Worm (Caenorhabditis elegans) whole organism, early embryonic: ENCODE results near the gene B0310.3.

ENCODE experiments used
- B0310.2 ChIP-seq: sonication (generic microtip); optimal IDR thresholded peaks from 2 replicates; lab custom pipeline; 2016; ENCODE audit warnings: mild to moderate bottlenecking, missing genetic modification characterization, missing compliant biosample characterization
- F13C5.2 ChIP-seq: sonication (generic microtip); optimal IDR thresholded peaks from 2 replicates; lab custom pipeline; 2017; ENCODE audit warnings: mild to moderate bottlenecking, missing genetic modification characterization, inconsistent platforms, missing compliant biosample characterization
- aly-1 ChIP-seq: sonication (generic microtip); optimal IDR thresholded peaks from 2 replicates; lab custom pipeline; 2016; ENCODE audit warnings: missing genetic modification characterization, missing compliant biosample characterization
- ama-1 ChIP-seq: fragments of 150-350 bp; optimal IDR thresholded peaks from 2 replicates; lab custom pipeline; 2014
- ceh-13 ChIP-seq: fragments of 200-800 bp; sonication (Bioruptor generic); optimal IDR thresholded peaks from 2 replicates; lab custom pipeline; 2018; ENCODE audit warnings: mild to moderate bottlenecking, missing genetic modification characterization, missing compliant biosample characterization
- ceh-36 ChIP-seq: sonication (generic microtip); optimal IDR thresholded peaks from 2 replicates; lab custom pipeline; 2016; ENCODE audit warnings: missing genetic modification characterization, inconsistent platforms, missing compliant biosample characterization
- ets-7 ChIP-seq: sonication (generic microtip); optimal IDR thresholded peaks from 2 replicates; lab custom pipeline; 2016; ENCODE audit warnings: missing genotype, missing genetic modification characterization, missing compliant biosample characterization
- flt-1 ChIP-seq: fragments of 200-800 bp; sonication (Bioruptor generic); IDR thresholded peaks from 2 replicates; pipeline ENCODE4 v1.3.6; 2022; ENCODE audit warnings: missing genetic modification characterization, missing compliant biosample characterization
- hmbx-1 ChIP-seq: sonication (generic microtip); optimal IDR thresholded peaks from 2 replicates; lab custom pipeline; 2016; ENCODE audit warnings: mild to moderate bottlenecking, missing genetic modification characterization, missing compliant biosample characterization
- hmg-4 ChIP-seq: fragments of 200-800 bp; sonication (Bioruptor generic); optimal IDR thresholded peaks from 2 replicates; lab custom pipeline; 2018; ENCODE audit warnings: mild to moderate bottlenecking, missing genetic modification characterization, missing compliant biosample characterization
- hnd-1 ChIP-seq: sonication (generic microtip); optimal IDR thresholded peaks from 2 replicates; lab custom pipeline; 2016; ENCODE audit warnings: missing genetic modification characterization, missing compliant biosample characterization
- pes-1 ChIP-seq: fragments of 200-800 bp; sonication (Bioruptor generic); IDR thresholded peaks from 2 replicates; pipeline ENCODE4 v1.3.6; 2022; ENCODE audit warnings: missing genetic modification reagents, missing genetic modification characterization, missing compliant biosample characterization
- scrt-1 ChIP-seq: fragments of 200-800 bp; sonication (Bioruptor generic); IDR thresholded peaks from 2 replicates; pipeline ENCODE4 v1.3.6; 2022; ENCODE audit warnings: missing genetic modification characterization, missing compliant biosample characterization
- sea-1 ChIP-seq: fragments of 200-800 bp; sonication (Bioruptor generic); conservative IDR thresholded peaks from 2 replicates; pipeline ENCODE4 v1.3.6; 2022; ENCODE audit warnings: missing genetic modification characterization, missing compliant biosample characterization
- tbx-11 ChIP-seq: fragments of 200-800 bp; sonication (Bioruptor generic); IDR thresholded peaks from 2 replicates; pipeline ENCODE4 v1.3.6; 2022; ENCODE audit warnings: missing genetic modification characterization, missing compliant biosample characterization
- tbx-37 ChIP-seq: fragments of 200-800 bp; sonication (Bioruptor generic); conservative IDR thresholded peaks from 2 replicates; pipeline ENCODE4 v1.3.6; 2022; ENCODE audit warnings: missing genetic modification reagents, missing genetic modification characterization, missing compliant biosample characterization
- tra-4 ChIP-seq: sonication (generic microtip); optimal IDR thresholded peaks from 2 replicates; lab custom pipeline; 2017; ENCODE audit warnings: missing genetic modification characterization, missing compliant biosample characterization

Gene B0310.3

DNA sequence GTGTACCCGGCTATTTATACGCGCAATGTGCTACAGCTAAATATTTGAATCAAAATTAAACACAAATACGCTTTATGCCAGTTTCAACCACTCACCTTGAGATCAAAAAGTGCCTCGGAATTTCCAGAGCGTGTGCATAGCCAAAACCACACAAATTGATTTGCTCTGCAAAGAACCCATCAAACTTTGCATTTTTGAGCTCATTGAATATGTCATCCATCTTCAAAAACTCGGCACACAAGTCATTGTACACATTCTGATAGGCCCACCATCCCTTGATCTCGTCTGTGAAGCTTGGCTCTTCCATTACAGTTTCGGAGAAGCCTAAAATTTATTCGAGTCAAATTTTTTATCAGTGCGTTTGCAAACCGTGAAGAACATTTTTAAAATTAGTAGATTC, 8.6 kb upstream of the B0310.3 start:
- TF ChIP-seq ceh-36 (no peak), tbx-11 (GFP tag; lab: Robert Waterston, UW) (no peak), sea-1 (no peak), flt-1 (GFP tag; lab: Robert Waterston, UW) (no peak), tbx-37 (GFP tag; lab: Robert Waterston, UW) (no peak), B0310.2 (no peak), ceh-13 (GFP tag; lab: Kevin White, UChicago) (no peak)

DNA sequence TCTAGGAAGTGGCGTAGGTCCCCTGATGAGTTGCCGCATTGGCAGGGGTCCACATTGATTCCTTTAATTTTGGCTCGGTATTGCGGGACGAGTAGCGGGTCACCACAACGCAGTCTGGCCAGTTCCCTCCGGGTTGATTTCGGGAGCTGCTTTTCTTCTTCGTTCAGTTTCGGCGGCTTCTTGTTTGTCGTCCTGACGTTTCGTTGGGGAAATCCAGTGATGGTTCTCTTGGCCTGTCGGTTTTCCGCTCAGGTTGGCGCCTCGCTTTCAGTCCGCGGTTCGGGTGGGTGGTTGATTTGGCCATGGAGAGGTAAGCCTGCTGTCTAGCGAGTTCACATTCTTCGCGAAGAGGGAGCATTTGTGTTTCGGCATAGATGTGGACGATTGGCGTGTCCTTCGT, 8.0 kb upstream of the B0310.3 start:
- no peak for TF ChIP-seq hmg-4 (GFP tag; lab: Kevin White, UChicago)

DNA sequence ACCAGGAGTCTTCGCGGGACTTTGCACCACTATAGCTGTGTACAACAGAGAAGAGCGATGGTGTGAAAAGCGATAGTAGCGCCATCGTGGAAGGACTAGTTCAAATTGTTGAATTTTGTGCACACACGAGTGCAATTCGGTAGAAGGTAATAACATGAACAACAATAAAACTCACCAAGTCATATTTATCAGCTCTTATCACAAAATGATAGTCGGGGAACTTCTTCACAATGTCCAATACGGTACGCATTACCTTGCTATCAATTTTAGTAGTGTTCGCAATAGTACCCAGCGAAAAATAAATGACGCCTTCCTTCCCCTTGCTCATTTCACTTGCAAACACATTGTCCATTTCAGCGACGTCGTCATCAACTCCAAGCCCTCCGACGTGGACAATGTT, 6.9 kb upstream of the B0310.3 start:
- TF ChIP-seq hmbx-1 = no peak
- no peak for TF ChIP-seq hmg-4 (GFP tag; lab: Kevin White, UChicago)
- no peak for TF ChIP-seq sea-1
- TF ChIP-seq tbx-37 (GFP tag; lab: Robert Waterston, UW) = no peak
- no peak for TF ChIP-seq ceh-13 (GFP tag; lab: Kevin White, UChicago)
- no peak for TF ChIP-seq tbx-11 (GFP tag; lab: Robert Waterston, UW)
- TF ChIP-seq hnd-1 = no peak
- TF ChIP-seq scrt-1 = no peak

DNA sequence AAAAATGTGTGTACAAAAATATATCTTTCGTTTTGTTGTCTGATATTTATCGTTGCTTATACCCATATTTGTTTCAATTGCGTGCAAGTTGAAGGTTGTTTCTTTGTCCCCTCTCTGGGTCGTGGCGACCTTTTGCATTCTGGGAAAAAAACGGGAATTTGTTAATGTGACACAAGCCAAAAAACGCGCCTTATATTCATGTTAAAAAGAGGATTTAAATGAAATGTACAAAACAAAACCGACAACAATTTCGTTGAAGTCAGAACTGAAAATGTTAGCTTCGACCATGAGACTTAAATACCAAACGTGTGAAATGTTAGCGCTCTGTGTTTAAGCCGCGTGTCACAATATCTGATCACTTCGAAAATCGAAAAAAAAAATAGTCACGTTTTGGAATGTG, 3.7 kb upstream of the B0310.3 start:
- no peak for TF ChIP-seq sea-1
- no peak for TF ChIP-seq B0310.2
- TF ChIP-seq tbx-37 (GFP tag; lab: Robert Waterston, UW) = no peak

DNA sequence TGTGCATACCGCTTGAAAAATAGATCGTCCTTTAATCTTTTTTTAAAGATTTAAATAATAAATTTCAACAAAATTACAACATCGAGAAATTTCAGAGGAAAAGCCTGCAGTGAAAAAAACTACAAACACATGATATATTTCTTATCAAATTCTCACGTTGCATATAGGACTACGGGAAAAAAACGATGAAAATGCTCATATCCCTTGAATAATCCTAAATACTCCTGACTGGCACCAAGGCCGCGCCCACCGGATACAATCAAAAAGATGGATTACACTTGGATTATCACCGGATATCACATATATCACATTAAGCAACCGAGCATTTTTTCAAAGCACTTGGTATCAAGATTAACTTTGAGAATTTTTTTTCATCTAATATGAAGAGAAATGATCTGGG, 6.8 kb downstream of the B0310.3 start:
- TF ChIP-seq sea-1 = no peak
- no peak for TF ChIP-seq hmg-4 (GFP tag; lab: Kevin White, UChicago)
- no peak for TF ChIP-seq ets-7 (tag; lab: Kevin White, UChicago)
- no peak for TF ChIP-seq scrt-1
- no peak for TF ChIP-seq tbx-37 (GFP tag; lab: Robert Waterston, UW)
- no peak for TF ChIP-seq hnd-1
- TF ChIP-seq F13C5.2 = no peak

DNA sequence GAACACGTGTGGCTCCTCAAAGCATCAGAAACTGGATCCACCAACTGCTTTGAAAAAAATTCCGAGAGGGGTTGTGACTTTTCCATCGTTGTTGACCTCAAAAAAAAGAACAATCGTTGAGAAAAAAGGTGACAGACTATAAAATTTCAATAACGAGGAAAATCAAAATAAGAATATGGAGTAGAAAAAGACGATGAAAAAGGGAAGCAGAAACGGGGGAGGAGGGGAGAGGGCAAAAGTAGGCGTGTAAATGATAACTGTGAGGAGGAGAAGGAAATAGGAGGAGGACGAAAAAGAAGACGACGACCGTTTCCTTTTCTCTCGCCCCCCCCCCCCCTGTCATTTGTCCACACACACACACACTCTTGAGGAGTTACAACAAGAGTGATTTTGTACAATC, 13.9 kb downstream of the B0310.3 start, which contains the start of gene B0310.2:
Gene B0310.2, minus strand, starts transcription at position 101 of the 400 bp plus-strand sequence.
- TF ChIP-seq sea-1 = no peak
- no peak for TF ChIP-seq tbx-11 (GFP tag; lab: Robert Waterston, UW)
- TF ChIP-seq pes-1 (GFP tag; lab: Robert Waterston, UW) = no peak
- TF ChIP-seq ama-1 (lab: Kevin White, UChicago) = no peak
- no peak for TF ChIP-seq F13C5.2
- no peak for TF ChIP-seq hnd-1
- no peak for TF ChIP-seq ceh-13 (GFP tag; lab: Kevin White, UChicago)
- no peak for TF ChIP-seq hmg-4 (GFP tag; lab: Kevin White, UChicago)

DNA sequence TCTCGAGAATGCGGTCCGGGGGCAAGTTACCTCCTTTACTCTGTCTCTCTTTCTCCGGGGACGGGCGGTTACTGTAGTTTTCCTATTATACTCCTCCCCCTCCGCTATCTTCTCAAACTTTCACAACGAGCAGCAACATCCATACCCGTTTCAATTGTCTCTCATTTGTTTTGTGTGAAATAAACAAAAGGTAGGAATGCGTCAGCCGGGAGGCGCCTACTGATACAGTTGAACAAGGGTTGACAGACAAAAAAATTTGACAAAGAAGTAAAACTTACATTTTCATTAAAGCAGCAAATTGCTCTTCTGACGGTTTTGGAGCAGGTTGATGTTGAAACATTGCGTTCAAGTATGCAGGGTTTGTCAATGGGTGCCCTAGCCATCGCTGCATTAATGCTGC, 15.8 kb downstream of the B0310.3 start:
- TF ChIP-seq B0310.2 (no peak), pes-1 (GFP tag; lab: Robert Waterston, UW) (no peak), ama-1 (lab: Kevin White, UChicago) (no peak), ceh-36 (no peak), hmg-4 (GFP tag; lab: Kevin White, UChicago) (no peak)

DNA sequence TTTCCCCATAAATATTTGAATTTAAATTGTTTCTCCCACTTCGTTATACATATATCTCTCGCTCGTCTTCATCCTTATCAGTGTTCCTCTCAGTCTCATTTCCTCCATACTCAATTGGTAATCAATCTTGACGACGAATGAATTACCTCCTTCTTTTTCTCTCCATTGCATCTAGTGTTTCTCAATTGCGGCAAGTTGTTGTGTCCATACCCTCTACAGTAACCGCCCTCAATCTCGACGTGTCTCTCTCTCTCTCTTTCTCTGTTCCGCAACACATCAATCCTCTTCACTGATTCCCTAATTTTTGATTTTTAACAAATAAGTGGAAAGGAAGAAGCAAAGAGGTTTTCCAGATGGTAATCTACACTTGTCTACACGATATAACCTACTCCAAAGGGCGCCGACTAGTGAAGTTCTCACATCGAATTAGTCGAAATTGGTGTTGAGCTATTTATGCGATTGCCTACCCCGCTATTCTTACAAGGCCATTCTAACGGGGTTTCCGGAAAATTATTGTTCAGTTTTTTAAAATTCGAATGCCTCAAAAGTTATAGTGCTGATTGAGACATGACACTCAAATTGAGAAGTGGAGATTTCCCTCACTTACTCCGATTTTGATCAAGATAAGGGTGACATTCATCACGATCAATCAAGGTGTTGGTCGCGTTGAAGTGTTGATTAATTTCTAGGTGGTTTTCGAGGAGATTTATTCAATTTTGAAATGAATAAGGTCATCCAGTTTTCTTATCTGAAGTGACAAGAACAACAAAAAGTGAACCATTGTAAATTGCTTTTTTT, 16.5 kb downstream of the B0310.3 start:
- TF ChIP-seq ama-1 (lab: Kevin White, UChicago) (no peak), ceh-13 (GFP tag; lab: Kevin White, UChicago) (no peak), hnd-1 (no peak), pes-1 (GFP tag; lab: Robert Waterston, UW) (no peak), hmbx-1 (no peak)

DNA sequence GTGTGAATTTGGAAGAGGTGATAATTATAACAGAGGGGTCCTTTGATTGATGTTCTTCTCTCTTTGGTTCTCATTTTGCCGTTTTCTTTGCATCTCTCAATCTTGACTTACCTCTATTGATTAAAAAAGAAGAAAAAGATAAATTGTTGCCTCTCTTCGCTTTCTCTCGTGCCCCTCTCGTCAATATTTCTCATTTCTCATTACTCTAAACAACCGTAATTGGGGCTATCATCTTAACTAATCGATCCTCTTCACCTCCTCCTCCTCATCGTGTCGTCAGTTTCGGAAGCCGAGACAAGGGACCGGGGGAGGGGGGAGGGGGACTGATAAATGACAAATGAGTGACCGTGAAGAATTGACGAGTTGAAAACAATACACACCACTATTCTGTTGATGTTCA, 22.1 kb downstream of the B0310.3 start:
- TF ChIP-seq hnd-1 (no peak), flt-1 (GFP tag; lab: Robert Waterston, UW) (no peak), aly-1 (tag; lab: Kevin White, UChicago) (no peak), sea-1 (no peak), ets-7 (tag; lab: Kevin White, UChicago) (no peak), hmg-4 (GFP tag; lab: Kevin White, UChicago) (no peak), tbx-11 (GFP tag; lab: Robert Waterston, UW) (no peak), B0310.2 (no peak), tbx-37 (GFP tag; lab: Robert Waterston, UW) (no peak), F13C5.2 (no peak), hmbx-1 (no peak), ceh-13 (GFP tag; lab: Kevin White, UChicago) (no peak), scrt-1 (no peak)

DNA sequence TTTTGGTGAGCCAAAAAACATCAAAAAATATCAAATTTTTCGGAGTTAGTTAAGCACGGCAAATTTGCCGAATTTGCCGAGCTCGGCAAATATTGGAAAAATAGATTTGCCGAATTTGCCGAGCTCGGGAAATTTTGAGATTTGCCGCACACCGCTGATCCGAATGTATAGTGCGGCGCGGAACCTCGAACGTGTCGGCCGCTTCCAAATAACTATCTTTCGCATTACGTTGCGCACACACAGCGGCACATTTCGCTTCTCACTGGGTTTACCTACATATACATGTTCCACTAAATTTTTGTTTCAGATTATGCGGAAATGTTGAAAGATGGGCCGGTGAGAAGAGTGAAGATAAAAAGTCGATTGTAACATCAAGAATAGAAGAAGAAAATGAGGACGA, 24.0 kb downstream of the B0310.3 start:
- TF ChIP-seq tbx-37 (GFP tag; lab: Robert Waterston, UW) (no peak), scrt-1 (no peak), tbx-11 (GFP tag; lab: Robert Waterston, UW) (no peak), sea-1 (no peak), ets-7 (tag; lab: Kevin White, UChicago) (no peak), tra-4 (tag; lab: Kevin White, UChicago) (no peak), pes-1 (GFP tag; lab: Robert Waterston, UW) (no peak)
